Worm (Caenorhabditis elegans) whole organism, L3 larva: ENCODE results near the gene D1005.5.

Experiments
- ZK546.5 ChIP-seq: sonication (generic microtip); optimal IDR thresholded peaks from 2 replicates; lab custom pipeline; 2017; ENCODE audit warnings: missing biosample characterization, missing genetic modification characterization
- ama-1 ChIP-seq: fragments of 150-350 bp; optimal IDR thresholded peaks from 2 replicates; lab custom pipeline; 2018
- ceh-82 ChIP-seq: fragments of 150-350 bp; optimal IDR thresholded peaks from 2 replicates; lab custom pipeline; 2014; ENCODE audit warnings: missing biosample characterization, missing genetic modification characterization
- egl-27 ChIP-seq: sonication (generic microtip); optimal IDR thresholded peaks from 4 replicates; lab custom pipeline; 2017; ENCODE audit warnings: missing biosample characterization, missing genetic modification reagents, missing genetic modification characterization
- fkh-10 ChIP-seq: sonication (generic microtip); optimal IDR thresholded peaks from 2 replicates; lab custom pipeline; 2017; ENCODE audit warnings: missing biosample characterization, missing genetic modification reagents, missing genetic modification characterization
- lin-39 ChIP-seq: fragments of 150-350 bp; optimal IDR thresholded peaks from 2 replicates; lab custom pipeline; 2018; ENCODE audit warnings: missing biosample characterization, missing genetic modification reagents, missing genetic modification characterization
- mdl-1 ChIP-seq: fragments of 150-350 bp; optimal IDR thresholded peaks from 2 replicates; lab custom pipeline; 2014; ENCODE audit warnings: missing biosample characterization, missing genetic modification characterization
- mml-1 ChIP-seq: fragments of 150-350 bp; sonication (generic microtip); optimal IDR thresholded peaks from 3 replicates; lab custom pipeline; 2014; ENCODE audit warnings: missing biosample characterization, missing genetic modification characterization
- nhr-12 ChIP-seq: fragments of 150-350 bp; optimal IDR thresholded peaks from 2 replicates; lab custom pipeline; 2014; ENCODE audit warnings: missing biosample characterization, missing genetic modification characterization
- nhr-237 ChIP-seq: fragments of 150-350 bp; optimal IDR thresholded peaks from 2 replicates; lab custom pipeline; 2014; ENCODE audit warnings: missing biosample characterization, missing genetic modification characterization
- nhr-28 ChIP-seq: fragments of 150-350 bp; optimal IDR thresholded peaks from 2 replicates; lab custom pipeline; 2014; ENCODE audit warnings: missing biosample characterization, missing genetic modification characterization
- nhr-43 ChIP-seq: sonication (generic microtip); optimal IDR thresholded peaks from 2 replicates; lab custom pipeline; 2016; ENCODE audit warnings: mild to moderate bottlenecking, missing genetic modification characterization, missing compliant biosample characterization; ENCODE audit not compliant: poor library complexity, severe bottlenecking
- pha-4 ChIP-seq: fragments of 150-350 bp; optimal IDR thresholded peaks from 2 replicates; lab custom pipeline; 2014; ENCODE audit warnings: missing biosample characterization, missing genetic modification reagents, missing genetic modification characterization
- ztf-4 ChIP-seq: fragments of 150-350 bp; optimal IDR thresholded peaks from 2 replicates; lab custom pipeline; 2014; ENCODE audit warnings: missing biosample characterization, missing genetic modification characterization

ce11 chrX:1480564-1480963 lies 7.8 kb upstream of the D1005.5 start:
- TF ChIP-seq nhr-43 (tag; lab: Kevin White, UChicago), result no peak
- TF ChIP-seq ZK546.5, result no peak
- no peak for TF ChIP-seq nhr-28 (tag; lab: Kevin White, UChicago)
- TF ChIP-seq mml-1, result no peak
- TF ChIP-seq pha-4 (tag; lab: Kevin White, UChicago), result no peak
- TF ChIP-seq nhr-237 (tag; lab: Kevin White, UChicago), result no peak
- TF ChIP-seq mdl-1, result no peak
- no peak for TF ChIP-seq fkh-10 (GFP tag; lab: Kevin White, UChicago)
- TF ChIP-seq egl-27 (tag; lab: Kevin White, UChicago), result no peak
- no peak for TF ChIP-seq ztf-4
- no peak for TF ChIP-seq lin-39 (tag; lab: Kevin White, UChicago)
- no peak for TF ChIP-seq ama-1 (lab: Kevin White, UChicago)
- TF ChIP-seq nhr-12 (tag; lab: Kevin White, UChicago), result no peak
- TF ChIP-seq ceh-82, result no peak
